Worm (Caenorhabditis elegans): ENCODE measurements around the gene famh-136.

ce11 chrIII:8923937-8924336 is 36.4 kb downstream of the famh-136 start, which contains the start of gene ZK637.12:
- TF ChIP-seq jun-1 (tag; optimal IDR thresholded peaks at IDR 0.05) (no peak), ceh-82 (tag; optimal IDR thresholded peaks at IDR 0.05) (no peak), fkh-10 (GFP tag; optimal IDR thresholded peaks at IDR 0.05) (no peak), elt-3 (tag; optimal IDR thresholded peaks at IDR 0.05) (no peak), elt-1 (tag; optimal IDR thresholded peaks at IDR 0.05) (no peak), nhr-12 (tag; optimal IDR thresholded peaks at IDR 0.05) (no peak), egl-27 (tag; optimal IDR thresholded peaks at IDR 0.05) (no peak), ama-1 (optimal IDR thresholded peaks at IDR 0.05) (no peak), unc-62 (GFP tag; optimal IDR thresholded peaks at IDR 0.05) (no peak), zag-1 (tag; optimal IDR thresholded peaks at IDR 0.05) (no peak)
